Worm (Caenorhabditis elegans) whole organism, early embryonic: ENCODE data around the gene nhr-41.

ENCODE experiments used
- B0310.2 ChIP-seq: sonication (generic microtip); optimal IDR thresholded peaks from 2 replicates; lab custom pipeline; 2016; ENCODE audit warnings: mild to moderate bottlenecking, missing genetic modification characterization, missing compliant biosample characterization
- F13C5.2 ChIP-seq: sonication (generic microtip); optimal IDR thresholded peaks from 2 replicates; lab custom pipeline; 2017; ENCODE audit warnings: mild to moderate bottlenecking, missing genetic modification characterization, inconsistent platforms, missing compliant biosample characterization
- aly-1 ChIP-seq: sonication (generic microtip); optimal IDR thresholded peaks from 2 replicates; lab custom pipeline; 2016; ENCODE audit warnings: missing genetic modification characterization, missing compliant biosample characterization
- ama-1 ChIP-seq: fragments of 150-350 bp; optimal IDR thresholded peaks from 2 replicates; lab custom pipeline; 2014
- ceh-13 ChIP-seq: fragments of 200-800 bp; sonication (Bioruptor generic); optimal IDR thresholded peaks from 2 replicates; lab custom pipeline; 2018; ENCODE audit warnings: mild to moderate bottlenecking, missing genetic modification characterization, missing compliant biosample characterization
- ceh-36 ChIP-seq: sonication (generic microtip); optimal IDR thresholded peaks from 2 replicates; lab custom pipeline; 2016; ENCODE audit warnings: missing genetic modification characterization, inconsistent platforms, missing compliant biosample characterization
- ets-7 ChIP-seq: sonication (generic microtip); optimal IDR thresholded peaks from 2 replicates; lab custom pipeline; 2016; ENCODE audit warnings: missing genotype, missing genetic modification characterization, missing compliant biosample characterization
- flt-1 ChIP-seq: fragments of 200-800 bp; sonication (Bioruptor generic); IDR thresholded peaks from 2 replicates; pipeline ENCODE4 v1.3.6; 2022; ENCODE audit warnings: missing genetic modification characterization, missing compliant biosample characterization
- hmbx-1 ChIP-seq: sonication (generic microtip); optimal IDR thresholded peaks from 2 replicates; lab custom pipeline; 2016; ENCODE audit warnings: mild to moderate bottlenecking, missing genetic modification characterization, missing compliant biosample characterization
- hmg-4 ChIP-seq: fragments of 200-800 bp; sonication (Bioruptor generic); optimal IDR thresholded peaks from 2 replicates; lab custom pipeline; 2018; ENCODE audit warnings: mild to moderate bottlenecking, missing genetic modification characterization, missing compliant biosample characterization
- hnd-1 ChIP-seq: sonication (generic microtip); optimal IDR thresholded peaks from 2 replicates; lab custom pipeline; 2016; ENCODE audit warnings: missing genetic modification characterization, missing compliant biosample characterization
- pes-1 ChIP-seq: fragments of 200-800 bp; sonication (Bioruptor generic); IDR thresholded peaks from 2 replicates; pipeline ENCODE4 v1.3.6; 2022; ENCODE audit warnings: missing genetic modification reagents, missing genetic modification characterization, missing compliant biosample characterization
- scrt-1 ChIP-seq: fragments of 200-800 bp; sonication (Bioruptor generic); IDR thresholded peaks from 2 replicates; pipeline ENCODE4 v1.3.6; 2022; ENCODE audit warnings: missing genetic modification characterization, missing compliant biosample characterization
- sea-1 ChIP-seq: fragments of 200-800 bp; sonication (Bioruptor generic); conservative IDR thresholded peaks from 2 replicates; pipeline ENCODE4 v1.3.6; 2022; ENCODE audit warnings: missing genetic modification characterization, missing compliant biosample characterization
- tbx-11 ChIP-seq: fragments of 200-800 bp; sonication (Bioruptor generic); IDR thresholded peaks from 2 replicates; pipeline ENCODE4 v1.3.6; 2022; ENCODE audit warnings: missing genetic modification characterization, missing compliant biosample characterization
- tbx-37 ChIP-seq: fragments of 200-800 bp; sonication (Bioruptor generic); conservative IDR thresholded peaks from 2 replicates; pipeline ENCODE4 v1.3.6; 2022; ENCODE audit warnings: missing genetic modification reagents, missing genetic modification characterization, missing compliant biosample characterization
- tra-4 ChIP-seq: sonication (generic microtip); optimal IDR thresholded peaks from 2 replicates; lab custom pipeline; 2017; ENCODE audit warnings: missing genetic modification characterization, missing compliant biosample characterization

nhr-41 gene

ce11 chrIV:1394077-1394476, 8.1 kb downstream of the nhr-41 start:
- TF ChIP-seq scrt-1 (GFP tag; lab: Robert Waterston, UW) (no peak), ceh-36 (tag; lab: Kevin White, UChicago) (no peak), tbx-37 (GFP tag; lab: Robert Waterston, UW) (no peak), ceh-13 (GFP tag; lab: Kevin White, UChicago) (no peak), sea-1 (GFP tag; lab: Robert Waterston, UW) (no peak), B0310.2 (tag; lab: Kevin White, UChicago) (no peak), ets-7 (tag; lab: Kevin White, UChicago) (no peak), tra-4 (tag; lab: Kevin White, UChicago) (no peak), F13C5.2 (no peak), pes-1 (GFP tag; lab: Robert Waterston, UW) (no peak), hmg-4 (GFP tag; lab: Kevin White, UChicago) (no peak)

ce11 chrIV:1397895-1398294, 11.9 kb downstream of the nhr-41 start:
- TF ChIP-seq hmg-4 (GFP tag; lab: Kevin White, UChicago): no peak
- no peak for TF ChIP-seq tbx-11 (GFP tag; lab: Robert Waterston, UW)
- no peak for TF ChIP-seq ceh-36 (tag; lab: Kevin White, UChicago)
- TF ChIP-seq B0310.2 (tag; lab: Kevin White, UChicago): no peak
- no peak for TF ChIP-seq F13C5.2
- TF ChIP-seq ets-7 (tag; lab: Kevin White, UChicago): no peak
- TF ChIP-seq flt-1 (GFP tag; lab: Robert Waterston, UW): no peak
- TF ChIP-seq sea-1 (GFP tag; lab: Robert Waterston, UW): no peak
- TF ChIP-seq scrt-1 (GFP tag; lab: Robert Waterston, UW): no peak
- TF ChIP-seq tra-4 (tag; lab: Kevin White, UChicago): no peak
- no peak for TF ChIP-seq ama-1 (lab: Kevin White, UChicago)
- no peak for TF ChIP-seq aly-1 (tag; lab: Kevin White, UChicago)
- TF ChIP-seq pes-1 (GFP tag; lab: Robert Waterston, UW): no peak

ce11 chrIV:1400016-1400415, 14.0 kb downstream of the nhr-41 start:
- no peak for TF ChIP-seq ets-7 (tag; lab: Kevin White, UChicago)
- TF ChIP-seq tbx-37 (GFP tag; lab: Robert Waterston, UW): no peak
- TF ChIP-seq ceh-36 (tag; lab: Kevin White, UChicago): no peak
- TF ChIP-seq pes-1 (GFP tag; lab: Robert Waterston, UW): no peak
- no peak for TF ChIP-seq sea-1 (GFP tag; lab: Robert Waterston, UW)
- TF ChIP-seq tra-4 (tag; lab: Kevin White, UChicago): no peak
- TF ChIP-seq hnd-1 (tag; lab: Kevin White, UChicago): no peak
- TF ChIP-seq F13C5.2: no peak
- no peak for TF ChIP-seq B0310.2 (tag; lab: Kevin White, UChicago)

- no peak for TF ChIP-seq ets-7 (tag; lab: Kevin White, UChicago)
- no peak for TF ChIP-seq tra-4 (tag; lab: Kevin White, UChicago)
- no peak for TF ChIP-seq tbx-37 (GFP tag; lab: Robert Waterston, UW)
- no peak for TF ChIP-seq ceh-36 (tag; lab: Kevin White, UChicago)
- TF ChIP-seq pes-1 (GFP tag; lab: Robert Waterston, UW): no peak
- no peak for TF ChIP-seq flt-1 (GFP tag; lab: Robert Waterston, UW)
- TF ChIP-seq B0310.2 (tag; lab: Kevin White, UChicago): no peak
- no peak for TF ChIP-seq F13C5.2
- no peak for TF ChIP-seq tbx-11 (GFP tag; lab: Robert Waterston, UW)
- TF ChIP-seq hmg-4 (GFP tag; lab: Kevin White, UChicago): no peak
- no peak for TF ChIP-seq ceh-13 (GFP tag; lab: Kevin White, UChicago)
- TF ChIP-seq scrt-1 (GFP tag; lab: Robert Waterston, UW): no peak
- no peak for TF ChIP-seq sea-1 (GFP tag; lab: Robert Waterston, UW)
- no peak for TF ChIP-seq hnd-1 (tag; lab: Kevin White, UChicago)
- no peak for TF ChIP-seq ama-1 (lab: Kevin White, UChicago)
Measured at ce11 chrIV:1403960-1404359, 17.9 kb downstream of the nhr-41 start.

DNA sequence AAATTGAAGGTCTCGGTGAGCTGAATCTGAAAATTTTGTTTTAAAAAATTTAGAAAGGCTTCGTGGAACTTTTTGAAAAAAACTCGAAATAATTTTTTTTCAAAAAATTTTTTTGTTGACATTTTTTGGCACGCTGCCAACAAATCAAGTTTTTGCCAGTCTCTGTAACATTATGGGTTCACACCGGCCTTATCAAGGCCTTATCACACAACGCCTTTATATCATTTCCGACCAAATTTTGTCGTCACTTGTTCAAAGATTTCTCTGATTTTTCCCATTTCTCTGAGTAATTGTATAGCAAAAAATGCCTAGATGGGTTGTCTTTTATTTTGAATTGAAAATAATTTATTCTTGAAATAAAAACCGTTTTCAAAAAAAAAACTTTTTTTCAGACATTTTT, 19.8 kb downstream of the nhr-41 start:
- TF ChIP-seq aly-1 (tag; lab: Kevin White, UChicago) (no peak), tbx-37 (GFP tag; lab: Robert Waterston, UW) (no peak), tbx-11 (GFP tag; lab: Robert Waterston, UW) (no peak), ets-7 (tag; lab: Kevin White, UChicago) (no peak), hmbx-1 (no peak)

- TF ChIP-seq tbx-11 (GFP tag; lab: Robert Waterston, UW): no peak
- no peak for TF ChIP-seq hmg-4 (GFP tag; lab: Kevin White, UChicago)
- no peak for TF ChIP-seq pes-1 (GFP tag; lab: Robert Waterston, UW)
- TF ChIP-seq tbx-37 (GFP tag; lab: Robert Waterston, UW): no peak
- no peak for TF ChIP-seq aly-1 (tag; lab: Kevin White, UChicago)
- TF ChIP-seq ceh-36 (tag; lab: Kevin White, UChicago): no peak
Measured at ce11 chrIV:1406267-1406666, 20.3 kb downstream of the nhr-41 start, which contains the start of gene spp-31. Gene spp-31 (plus strand): TSS chrIV:1406567.

ce11 chrIV:1407049-1407448, 21.0 kb downstream of the nhr-41 start:
- TF ChIP-seq B0310.2 (tag; lab: Kevin White, UChicago): no peak

- TF ChIP-seq sea-1 (GFP tag; lab: Robert Waterston, UW) (no peak), aly-1 (tag; lab: Kevin White, UChicago) (no peak)
Measured at ce11 chrIV:1407507-1407906, 21.5 kb downstream of the nhr-41 start.
